Worm (Caenorhabditis elegans): ENCODE data around the gene ZK105.8.

- TF ChIP-seq klf-2 (GFP tag; conservative IDR thresholded peaks at IDR 0.05) (no peak), flt-1 (GFP tag; IDR thresholded peaks at IDR 0.05) (no peak), T22C8.4 (GFP tag; IDR thresholded peaks at IDR 0.05) (no peak), ztf-29 (GFP tag; IDR thresholded peaks at IDR 0.05) (no peak), cog-1 (tag; optimal IDR thresholded peaks at IDR 0.05) (no peak), med-1 (GFP tag; optimal IDR thresholded peaks at IDR 0.05; ENCODE audit: insufficient read depth) (no peak)
Observed at ce11 chrV:7716034-7716433, 8.3 kb upstream of the ZK105.8 start, which contains the start of gene ZK105.12.

Data from whole organism, midembryonic.